Worm (Caenorhabditis elegans): ENCODE results near the gene cest-33.

The cest-33 gene

ce11 chrV:6326394-6326793 is 39.1 kb downstream of the cest-33 start (continued):
- no peak for TF ChIP-seq snpc-3.4 (tag; optimal IDR thresholded peaks at IDR 0.05)
- 0 out of 2 replicates have a peak, but pooled peaks have one; percentile 25 for TF ChIP-seq C06A6.2 (GFP tag; conservative IDR thresholded peaks at IDR 0.05)
- TF ChIP-seq ztf-26 (tag; optimal IDR thresholded peaks at IDR 0.05): peak; percentile 66
- 0 out of 2 replicates have a peak, but pooled peaks have one; percentile 14 for TF ChIP-seq bed-1 (GFP tag; IDR thresholded peaks at IDR 0.05)
- no peak for TF ChIP-seq lsy-27 (tag; optimal IDR thresholded peaks at IDR 0.05; ENCODE audit: borderline replicate concordance, insufficient read depth)
- peak; percentile 62; the same call in 1 of the 2 replicates for TF ChIP-seq ekl-4 (GFP tag; IDR thresholded peaks at IDR 0.05)
- TF ChIP-seq dpff-1 (tag; optimal IDR thresholded peaks at IDR 0.05): peak; percentile 16
- TF ChIP-seq B0336.3 (GFP tag; IDR thresholded peaks at IDR 0.05): peak; percentile 83
- TF ChIP-seq chd-7 (tag; optimal IDR thresholded peaks at IDR 0.05): peak; percentile 28
- TF ChIP-seq repo-1 (tag; optimal IDR thresholded peaks at IDR 0.05): peak; percentile 92
- TF ChIP-seq K11D2.4 (GFP tag; IDR thresholded peaks at IDR 0.05): peak; percentile 9; the same call in 1 of the 2 replicates
- TF ChIP-seq egl-18 (GFP tag; IDR thresholded peaks at IDR 0.05): no peak

DNA sequence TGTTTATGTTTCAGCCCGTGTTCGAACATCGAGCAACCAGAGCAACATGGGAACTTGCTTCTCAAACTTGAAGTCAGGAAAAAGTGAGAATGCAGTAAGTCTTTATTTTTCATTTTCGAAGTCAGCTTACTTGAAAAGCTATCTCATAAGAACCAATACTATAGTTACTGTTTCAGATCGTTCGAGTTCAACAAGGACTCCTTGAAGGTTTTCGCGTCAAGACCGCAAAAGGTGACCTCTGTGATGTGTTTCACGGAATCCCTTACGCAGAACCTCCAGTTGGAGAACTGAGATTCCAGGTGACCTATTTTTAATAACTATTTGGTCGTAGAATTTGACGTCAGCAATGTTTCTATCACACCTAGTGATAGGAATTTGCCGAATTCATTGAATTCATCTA is 41.9 kb downstream of the cest-33 start:
- TF ChIP-seq Y56A3A.18 (GFP tag; IDR thresholded peaks at IDR 0.05): 0 out of 2 replicates have a peak, but pooled peaks have one; percentile 9
- TF ChIP-seq nfyb-1 (GFP tag; IDR thresholded peaks at IDR 0.05): 0 out of 2 replicates have a peak, but pooled peaks have one; percentile 38
- no peak for TF ChIP-seq attf-6 (GFP tag; IDR thresholded peaks at IDR 0.05)
- TF ChIP-seq madf-3 (GFP tag; IDR thresholded peaks at IDR 0.05): 0 out of 2 replicates have a peak, but pooled peaks have one; percentile 71

DNA sequence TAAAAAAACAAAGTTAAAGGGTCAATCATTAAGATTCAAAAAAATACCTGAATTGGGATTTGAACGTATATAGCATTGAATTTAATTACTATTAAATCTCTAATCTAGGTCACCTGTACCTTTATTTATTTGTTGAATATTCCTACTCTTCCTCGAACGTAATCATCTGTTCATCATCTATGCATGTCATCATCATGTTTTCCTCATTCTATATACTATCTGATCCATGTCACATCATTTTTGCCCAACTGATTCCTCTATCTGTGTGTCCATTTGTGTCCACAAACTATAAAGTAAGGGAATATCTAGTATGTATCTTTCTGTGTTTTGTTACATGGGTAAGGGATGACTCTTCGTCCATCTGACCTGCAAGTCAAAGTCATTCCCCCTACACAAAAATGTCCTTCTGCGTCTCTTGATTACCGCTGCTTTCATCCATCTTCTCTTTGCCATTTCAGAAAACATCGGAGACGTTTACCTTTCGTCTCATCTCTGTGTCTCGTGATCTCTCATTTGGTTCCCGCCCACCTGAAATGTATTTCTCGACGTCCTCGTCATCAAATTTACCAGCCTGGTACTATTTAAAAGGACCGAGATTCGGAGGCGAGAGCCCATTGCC is 42.6 kb downstream of the cest-33 start:
- TF ChIP-seq lsy-27 (tag; optimal IDR thresholded peaks at IDR 0.05; ENCODE audit: borderline replicate concordance, insufficient read depth) (no peak), F22D6.2 (tag; optimal IDR thresholded peaks at IDR 0.05) (no peak), madf-6 (GFP tag; IDR thresholded peaks at IDR 0.05) (no peak), cebp-1 (GFP tag; IDR thresholded peaks at IDR 0.05) (no peak), cebp-1 (tag; optimal IDR thresholded peaks at IDR 0.05) (peak; percentile 3)

DNA sequence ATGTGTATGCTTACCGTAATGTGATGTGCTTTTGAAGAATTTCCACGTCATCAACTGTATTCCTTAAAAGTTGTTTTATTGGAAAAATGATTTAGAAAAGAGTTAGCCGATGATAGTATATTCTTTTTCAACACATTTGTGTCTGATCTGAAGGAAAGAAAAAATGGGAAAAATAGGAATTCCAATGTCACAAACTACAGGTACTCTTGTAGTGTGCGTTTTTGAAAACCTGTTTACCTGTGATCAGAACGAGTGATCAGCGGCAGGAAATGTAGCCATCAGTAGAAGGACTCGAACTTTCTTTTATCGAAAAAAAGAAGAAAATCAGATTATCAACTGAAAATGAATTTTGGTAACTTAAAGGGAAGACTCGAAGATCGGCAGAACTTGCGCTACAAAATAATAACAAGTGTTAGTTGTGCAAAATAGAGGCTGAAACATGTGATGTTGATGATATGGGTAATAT is 43.7 kb downstream of the cest-33 start, which contains the start of gene T28C12.15:
T28C12.15 (minus strand) TSS at position 51 of the 466 bp plus-strand sequence.
- 0 out of 2 replicates have a peak, but pooled peaks have one; percentile 15 for TF ChIP-seq hsf-1 (GFP tag; IDR thresholded peaks at IDR 0.05)
- TF ChIP-seq tbp1 (GFP tag; optimal IDR thresholded peaks at IDR 0.05): no peak

- TF ChIP-seq ceh-100 (GFP tag; IDR thresholded peaks at IDR 0.05): no peak
- no peak for TF ChIP-seq snpc-1.3 (tag; optimal IDR thresholded peaks at IDR 0.05; ENCODE audit: insufficient read depth)
- TF ChIP-seq hsf-1 (GFP tag; IDR thresholded peaks at IDR 0.05): no peak
- no peak for TF ChIP-seq mes-4 (tag; optimal IDR thresholded peaks at IDR 0.05)
- TF ChIP-seq sea-2 (GFP tag; IDR thresholded peaks at IDR 0.05): no peak
- TF ChIP-seq ztf-6 (GFP tag; IDR thresholded peaks at IDR 0.05): no peak
- no peak for TF ChIP-seq lin-54 (GFP tag; optimal IDR thresholded peaks at IDR 0.05)
- TF ChIP-seq egrh-3 (GFP tag; IDR thresholded peaks at IDR 0.05): no peak
- TF ChIP-seq ztf-18 (tag; optimal IDR thresholded peaks at IDR 0.05): no peak
- no peak for TF ChIP-seq F57A8.1 (GFP tag; optimal IDR thresholded peaks at IDR 0.05)
- TF ChIP-seq F37B4.10 (GFP tag; IDR thresholded peaks at IDR 0.05): no peak
- TF ChIP-seq nhr-80 (tag; optimal IDR thresholded peaks at IDR 0.05): no peak
Measured at ce11 chrV:6321280-6321679, 44.2 kb downstream of the cest-33 start.
